Worm (Caenorhabditis elegans): ENCODE data around the gene ZK355.2.

Gene ZK355.2

DNA sequence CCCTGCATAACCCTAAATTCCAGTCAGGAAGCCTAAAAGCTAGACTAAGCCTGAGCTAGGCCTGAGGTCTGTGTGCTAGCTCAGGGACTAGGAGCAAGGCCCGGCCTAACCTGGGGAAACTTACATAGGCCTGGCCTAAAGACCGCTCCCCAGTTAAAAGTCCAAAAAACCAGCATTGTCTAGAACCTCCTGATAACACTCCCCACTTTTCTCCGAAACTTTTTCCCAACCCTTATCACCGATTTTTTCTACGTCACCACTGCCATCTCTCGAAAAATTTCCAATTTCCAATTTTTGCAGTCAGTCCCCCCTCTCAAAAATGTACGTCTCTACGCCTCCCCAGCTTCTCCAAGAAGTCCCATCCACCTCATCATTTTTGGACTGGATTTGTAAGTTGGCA is at the start of gene ZK355.2:
Gene ZK355.2 (plus strand): TSS at position 301 of the 400 bp plus-strand sequence.
- TF ChIP-seq attf-3 (GFP tag; conservative IDR thresholded peaks at IDR 0.05) (0 out of 2 replicates have a peak, but pooled peaks have one; percentile 38), akir-1 (GFP tag; optimal IDR thresholded peaks at IDR 0.05) (no peak), nhr-80 (tag; optimal IDR thresholded peaks at IDR 0.05) (peak; percentile 16), zfh-2 (GFP tag; conservative IDR thresholded peaks at IDR 0.05) (no peak; the same call in 1 of the 2 replicates)

DNA sequence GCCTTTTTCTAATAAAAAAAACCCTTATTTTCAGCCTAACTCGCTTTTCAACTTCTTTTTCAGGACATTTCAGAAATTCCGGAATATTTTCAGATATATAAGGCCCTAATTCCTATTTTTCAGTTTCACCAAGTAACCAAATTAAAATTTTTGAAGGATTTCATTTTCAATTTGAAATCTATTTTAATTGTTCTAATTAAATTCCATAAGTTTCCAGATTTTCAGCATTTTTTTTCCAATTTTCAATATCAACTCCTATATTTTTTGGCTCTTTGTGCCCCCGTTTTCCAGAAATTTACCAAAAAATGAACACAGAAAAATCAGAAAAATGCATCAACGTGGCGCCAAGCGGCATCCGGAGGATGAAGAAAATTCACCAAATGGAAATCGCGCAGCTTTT is 48.9 kb upstream of the ZK355.2 start, which contains the start of gene Y110A2AL.1:
Gene Y110A2AL.1 (plus strand): TSS at position 301 of the 400 bp plus-strand sequence.
- TF ChIP-seq madf-10 (tag; optimal IDR thresholded peaks at IDR 0.05) = no peak
- no peak for TF ChIP-seq ceh-40 (GFP tag; IDR thresholded peaks at IDR 0.05)
- no peak for TF ChIP-seq tbp1 (GFP tag; optimal IDR thresholded peaks at IDR 0.05)
- TF ChIP-seq gei-17 (GFP tag; optimal IDR thresholded peaks at IDR 0.05) = no peak
- TF ChIP-seq egrh-3 (GFP tag; IDR thresholded peaks at IDR 0.05) = no peak
- no peak for TF ChIP-seq chd-7 (tag; optimal IDR thresholded peaks at IDR 0.05)
- TF ChIP-seq F37B4.10 (GFP tag; IDR thresholded peaks at IDR 0.05) = no peak
- no peak for TF ChIP-seq somi-1 (GFP tag; optimal IDR thresholded peaks at IDR 0.05)
- no peak for TF ChIP-seq F23B12.7 (tag; optimal IDR thresholded peaks at IDR 0.05; ENCODE audit: insufficient read depth)
- no peak for TF ChIP-seq ceh-58 (GFP tag; IDR thresholded peaks at IDR 0.05)
- no peak for TF ChIP-seq hmg-20 (GFP tag; IDR thresholded peaks at IDR 0.05)
- TF ChIP-seq ceh-27 (GFP tag; optimal IDR thresholded peaks at IDR 0.05) = no peak
- TF ChIP-seq bed-2 (GFP tag; IDR thresholded peaks at IDR 0.05) = no peak
- TF ChIP-seq madf-8 (GFP tag; conservative IDR thresholded peaks at IDR 0.05) = no peak

DNA sequence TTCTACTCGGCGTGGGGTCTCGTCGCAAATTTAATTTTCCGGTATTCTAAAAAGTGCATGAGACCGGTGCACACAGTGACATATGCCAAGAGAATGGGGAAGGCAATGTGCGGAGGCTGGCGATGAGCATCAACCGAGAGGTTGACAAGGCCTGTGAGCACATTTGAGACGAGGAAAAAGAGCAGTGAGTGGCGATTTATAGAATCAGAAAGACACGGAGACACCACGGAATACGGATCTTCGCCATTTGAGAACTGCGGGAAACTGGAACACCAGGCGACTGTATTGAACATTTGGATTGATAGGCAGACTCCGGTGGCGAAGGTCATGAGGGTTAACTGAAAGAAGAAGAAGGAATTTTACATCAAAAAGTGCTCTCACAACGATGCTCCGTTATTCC is 44.8 kb upstream of the ZK355.2 start:
- TF ChIP-seq ceh-27 (GFP tag; optimal IDR thresholded peaks at IDR 0.05) = no peak
- no peak for TF ChIP-seq K11D2.4 (GFP tag; IDR thresholded peaks at IDR 0.05)
- TF ChIP-seq mcd-1 (GFP tag; IDR thresholded peaks at IDR 0.05) = no peak
- TF ChIP-seq tbx-9 (tag; optimal IDR thresholded peaks at IDR 0.05; ENCODE audit: borderline replicate concordance) = no peak
- no peak for TF ChIP-seq somi-1 (GFP tag; optimal IDR thresholded peaks at IDR 0.05)
- no peak for TF ChIP-seq hsf-1 (GFP tag; IDR thresholded peaks at IDR 0.05)
- TF ChIP-seq lin-54 (GFP tag; optimal IDR thresholded peaks at IDR 0.05) = no peak
- TF ChIP-seq unc-130 (GFP tag; optimal IDR thresholded peaks at IDR 0.05) = no peak
- no peak for TF ChIP-seq akir-1 (GFP tag; optimal IDR thresholded peaks at IDR 0.05)
- no peak for TF ChIP-seq ceh-58 (GFP tag; IDR thresholded peaks at IDR 0.05)
- TF ChIP-seq F37B4.10 (GFP tag; IDR thresholded peaks at IDR 0.05) = no peak

DNA sequence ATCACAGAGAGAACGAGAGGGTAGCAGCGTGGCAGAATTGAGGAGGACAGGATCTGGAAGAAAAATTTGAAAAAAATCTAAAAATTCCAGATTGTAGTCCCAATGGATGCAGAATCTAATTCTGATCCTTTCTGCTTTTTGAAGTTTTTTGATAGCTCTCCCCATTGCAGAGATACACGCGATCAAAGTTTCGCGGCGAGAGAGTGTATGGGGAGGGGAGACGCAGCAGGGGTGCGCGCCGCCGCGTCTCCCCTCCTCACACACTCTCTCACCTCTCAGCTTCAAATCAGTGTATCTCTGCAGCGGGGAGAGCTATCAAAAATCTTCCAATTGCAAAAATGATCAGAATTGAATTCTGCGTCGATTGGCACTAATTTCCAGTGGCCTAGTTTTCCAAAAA is 42.6 kb upstream of the ZK355.2 start:
- TF ChIP-seq nfya-1 (tag; optimal IDR thresholded peaks at IDR 0.05; ENCODE audit: borderline replicate concordance, insufficient read depth) (no peak), hmg-1.2 (GFP tag; IDR thresholded peaks at IDR 0.05) (peak; percentile 81), T26A5.8 (tag; optimal IDR thresholded peaks at IDR 0.05) (no peak), hmg-20 (GFP tag; IDR thresholded peaks at IDR 0.05) (0 out of 2 replicates have a peak, but pooled peaks have one; percentile 23), bed-1 (GFP tag; IDR thresholded peaks at IDR 0.05) (no peak), mes-4 (tag; optimal IDR thresholded peaks at IDR 0.05) (no peak), athp-1 (tag; optimal IDR thresholded peaks at IDR 0.05) (no peak), F57A8.1 (GFP tag; optimal IDR thresholded peaks at IDR 0.05) (no peak), egrh-3 (GFP tag; IDR thresholded peaks at IDR 0.05) (peak; percentile 19), F23B12.7 (tag; optimal IDR thresholded peaks at IDR 0.05; ENCODE audit: insufficient read depth) (no peak), F22D6.2 (tag; optimal IDR thresholded peaks at IDR 0.05) (no peak), C06A6.2 (GFP tag; conservative IDR thresholded peaks at IDR 0.05) (no peak), ztf-26 (tag; optimal IDR thresholded peaks at IDR 0.05) (no peak), tbx-9 (tag; optimal IDR thresholded peaks at IDR 0.05; ENCODE audit: borderline replicate concordance) (no peak), ztf-22 (GFP tag; optimal IDR thresholded peaks at IDR 0.05) (no peak), hlh-12 (tag; optimal IDR thresholded peaks at IDR 0.05) (no peak), lag-1 (GFP tag; IDR thresholded peaks at IDR 0.05) (0 out of 2 replicates have a peak, but pooled peaks have one; percentile 31), dox-1 (GFP tag; IDR thresholded peaks at IDR 0.05) (no peak), F37B4.10 (GFP tag; IDR thresholded peaks at IDR 0.05) (no peak)
